Worm (Caenorhabditis elegans) whole organism, young adult: Measurements from ENCODE around the gene F56F10.1.

Source experiments
- B0019.2 ChIP-seq: fragments of 200-800 bp; sonication (Bioruptor generic); conservative IDR thresholded peaks from 2 replicates; pipeline ENCODE4 v1.3.6; 2022; ENCODE audit warnings: missing genetic modification reagents, missing genetic modification characterization, missing compliant biosample characterization
- B0035.1 ChIP-seq: sonication (generic microtip); optimal IDR thresholded peaks from 2 replicates; lab custom pipeline; 2016; ENCODE audit warnings: missing genetic modification characterization, mild to moderate bottlenecking, missing compliant biosample characterization, missing genotype, missing genetic modification reagents
- B0261.1 ChIP-seq: sonication (generic microtip); optimal IDR thresholded peaks from 2 replicates; lab custom pipeline; 2016; ENCODE audit warnings: mild to moderate bottlenecking, missing genetic modification characterization, moderate library complexity, missing compliant biosample characterization
- C17E4.6 ChIP-seq: fragments of 200-800 bp; sonication (Bioruptor generic); IDR thresholded peaks from 2 replicates; pipeline ENCODE4 v1.3.6; 2022; ENCODE audit warnings: missing genetic modification reagents, missing genetic modification characterization, missing compliant biosample characterization
- D2030.7 ChIP-seq: fragments of 200-800 bp; sonication (Bioruptor generic); IDR thresholded peaks from 2 replicates; pipeline ENCODE4 v1.3.6; 2022; ENCODE audit warnings: missing genetic modification reagents, missing genetic modification characterization, missing compliant biosample characterization
- F33H1.4 ChIP-seq: fragments of 200-800 bp; sonication (Bioruptor generic); IDR thresholded peaks from 2 replicates; pipeline ENCODE4 v1.3.6; 2022; ENCODE audit warnings: missing genetic modification reagents, missing genetic modification characterization, missing compliant biosample characterization
- F39B2.1 ChIP-seq: fragments of 200-800 bp; sonication (Bioruptor generic); IDR thresholded peaks from 2 replicates; pipeline ENCODE4 v1.3.6; 2022; ENCODE audit warnings: missing genetic modification reagents, missing genetic modification characterization, missing compliant biosample characterization
- F55B11.4 ChIP-seq: sonication (generic microtip); optimal IDR thresholded peaks from 2 replicates; lab custom pipeline; 2016; ENCODE audit warnings: missing compliant biosample characterization, missing genetic modification characterization, borderline replicate concordance; ENCODE audit not compliant: insufficient read depth
- F57A8.1 ChIP-seq: fragments of 200-800 bp; sonication (Bioruptor generic); optimal IDR thresholded peaks from 2 replicates; lab custom pipeline; 2018; ENCODE audit warnings: mild to moderate bottlenecking, missing genetic modification characterization, moderate library complexity, missing compliant biosample characterization
- F57C9.4 ChIP-seq: sonication (generic microtip); optimal IDR thresholded peaks from 2 replicates; lab custom pipeline; 2017; ENCODE audit warnings: mild to moderate bottlenecking, missing genetic modification characterization, missing compliant biosample characterization
- Y53F4B.3 ChIP-seq: fragments of 200-800 bp; sonication (Bioruptor generic); IDR thresholded peaks from 2 replicates; pipeline ENCODE4 v1.3.6; 2022; ENCODE audit warnings: missing genetic modification reagents, missing genetic modification characterization, missing compliant biosample characterization
- Y67H2A.10 ChIP-seq: fragments of 200-800 bp; sonication (Bioruptor generic); conservative IDR thresholded peaks from 2 replicates; pipeline ENCODE4 v1.3.6; 2022; ENCODE audit warnings: missing genetic modification reagents, missing genetic modification characterization, missing compliant biosample characterization
- Y95B8A.8 ChIP-seq: fragments of 200-800 bp; sonication (Bioruptor generic); IDR thresholded peaks from 2 replicates; pipeline ENCODE4 v1.3.6; 2022; ENCODE audit warnings: missing genetic modification reagents, missing genetic modification characterization, missing compliant biosample characterization
- aptf-2 ChIP-seq: fragments of 200-800 bp; sonication (Bioruptor generic); conservative IDR thresholded peaks from 2 replicates; pipeline ENCODE4 v1.3.6; 2022; ENCODE audit warnings: missing genetic modification reagents, missing genetic modification characterization, missing compliant biosample characterization
- atf-7 ChIP-seq: sonication (generic microtip); optimal IDR thresholded peaks from 2 replicates; lab custom pipeline; 2017; ENCODE audit warnings: mild to moderate bottlenecking, missing genetic modification characterization, missing compliant biosample characterization
- attf-3 ChIP-seq: fragments of 200-800 bp; sonication (Bioruptor generic); conservative IDR thresholded peaks from 2 replicates; pipeline ENCODE4 v1.3.6; 2022; ENCODE audit warnings: missing genetic modification reagents, missing genetic modification characterization, missing compliant biosample characterization
- attf-5 ChIP-seq: fragments of 200-800 bp; sonication (Bioruptor generic); optimal IDR thresholded peaks from 2 replicates; lab custom pipeline; 2018; ENCODE audit warnings: mild to moderate bottlenecking, missing genetic modification characterization, missing compliant biosample characterization
- attf-6 ChIP-seq: fragments of 200-800 bp; sonication (Bioruptor generic); IDR thresholded peaks from 2 replicates; pipeline ENCODE4 v1.3.6; 2022; ENCODE audit warnings: missing genetic modification reagents, missing genetic modification characterization, missing compliant biosample characterization
- bed-2 ChIP-seq: fragments of 200-800 bp; sonication (Bioruptor generic); IDR thresholded peaks from 2 replicates; pipeline ENCODE4 v1.3.6; 2022; ENCODE audit warnings: missing genetic modification reagents, missing genetic modification characterization, missing compliant biosample characterization
- cebp-1 ChIP-seq, 2 experiments: fragments of 200-800 bp in 1 of 2; sonication (Bioruptor generic) in 1 of 2; sonication (generic microtip) in 1 of 2; IDR thresholded peaks in 1 of 2; optimal IDR thresholded peaks in 1 of 2; 2 replicates each; pipeline versions ENCODE4 v1.3.6 to Lab custom; 2017 to 2022; ENCODE audit warnings: missing compliant biosample characterization in 2 of 2, missing genetic modification characterization in 2 of 2, mild to moderate bottlenecking in 1 of 2, missing genetic modification reagents in 1 of 2, moderate library complexity in 1 of 2
- ceh-27 ChIP-seq: fragments of 200-800 bp; sonication (Bioruptor generic); optimal IDR thresholded peaks from 2 replicates; lab custom pipeline; 2018; ENCODE audit warnings: mild to moderate bottlenecking, missing genetic modification characterization, moderate library complexity, missing compliant biosample characterization
- dox-1 ChIP-seq: fragments of 200-800 bp; sonication (Bioruptor generic); IDR thresholded peaks from 2 replicates; pipeline ENCODE4 v1.3.6; 2022; ENCODE audit warnings: missing genetic modification reagents, missing genetic modification characterization, missing compliant biosample characterization
- egrh-3 ChIP-seq: fragments of 200-800 bp; sonication (Bioruptor generic); IDR thresholded peaks from 2 replicates; pipeline ENCODE4 v1.3.6; 2022; ENCODE audit warnings: missing genetic modification reagents, missing genetic modification characterization, missing compliant biosample characterization
- ekl-4 ChIP-seq: fragments of 200-800 bp; sonication (Bioruptor generic); IDR thresholded peaks from 2 replicates; pipeline ENCODE4 v1.3.6; 2022; ENCODE audit warnings: missing genetic modification reagents, missing genetic modification characterization, missing compliant biosample characterization
- hmg-1.2 ChIP-seq: fragments of 200-800 bp; sonication (Bioruptor generic); IDR thresholded peaks from 2 replicates; pipeline ENCODE4 v1.3.6; 2022; ENCODE audit warnings: missing genetic modification reagents, missing genetic modification characterization, missing compliant biosample characterization
- hmg-20 ChIP-seq: fragments of 200-800 bp; sonication (Bioruptor generic); IDR thresholded peaks from 2 replicates; pipeline ENCODE4 v1.3.6; 2022; ENCODE audit warnings: missing genetic modification reagents, missing genetic modification characterization, missing compliant biosample characterization
- hrde-1 ChIP-seq: sonication (generic microtip); optimal IDR thresholded peaks from 2 replicates; lab custom pipeline; 2016; ENCODE audit warnings: missing genetic modification characterization, mild to moderate bottlenecking, missing compliant biosample characterization, moderate library complexity, missing genotype, missing genetic modification reagents, borderline replicate concordance
- lin-54 ChIP-seq: fragments of 200-800 bp; sonication (Bioruptor generic); optimal IDR thresholded peaks from 2 replicates; lab custom pipeline; 2018; ENCODE audit warnings: mild to moderate bottlenecking, missing genetic modification characterization, missing compliant biosample characterization
- lsl-1 ChIP-seq: fragments of 200-800 bp; sonication (Bioruptor generic); optimal IDR thresholded peaks from 2 replicates; lab custom pipeline; 2018; ENCODE audit warnings: mild to moderate bottlenecking, missing genetic modification characterization, moderate library complexity, missing compliant biosample characterization
- lsy-27 ChIP-seq: sonication (generic microtip); optimal IDR thresholded peaks from 2 replicates; lab custom pipeline; 2017; ENCODE audit warnings: missing genetic modification characterization, mild to moderate bottlenecking, missing compliant biosample characterization, antibody characterized with exemption, missing genotype, borderline replicate concordance; ENCODE audit not compliant: insufficient read depth
- madf-6 ChIP-seq: fragments of 200-800 bp; sonication (Bioruptor generic); IDR thresholded peaks from 2 replicates; pipeline ENCODE4 v1.3.6; 2022; ENCODE audit warnings: missing genetic modification reagents, missing genetic modification characterization, missing compliant biosample characterization
- madf-8 ChIP-seq: fragments of 200-800 bp; sonication (Bioruptor generic); conservative IDR thresholded peaks from 2 replicates; pipeline ENCODE4 v1.3.6; 2022; ENCODE audit warnings: missing genetic modification reagents, missing genetic modification characterization, missing compliant biosample characterization
- mel-28 ChIP-seq: sonication (generic microtip); optimal IDR thresholded peaks from 2 replicates; lab custom pipeline; 2016; ENCODE audit warnings: borderline replicate concordance, mild to moderate bottlenecking, missing genetic modification characterization, missing compliant biosample characterization
- mxl-1 ChIP-seq: sonication (generic microtip); optimal IDR thresholded peaks from 2 replicates; lab custom pipeline; 2016; ENCODE audit warnings: missing genetic modification characterization, missing compliant biosample characterization
- nfya-2 ChIP-seq: fragments of 200-800 bp; sonication (Bioruptor generic); IDR thresholded peaks from 2 replicates; pipeline ENCODE4 v1.3.6; 2022; ENCODE audit warnings: missing genetic modification reagents, missing genetic modification characterization, missing compliant biosample characterization
- pbrm-1 ChIP-seq: fragments of 200-800 bp; sonication (Bioruptor generic); IDR thresholded peaks from 2 replicates; pipeline ENCODE4 v1.3.6; 2022; ENCODE audit warnings: missing genetic modification reagents, missing genetic modification characterization, missing compliant biosample characterization
- rcor-1 ChIP-seq: fragments of 200-800 bp; sonication (Bioruptor generic); IDR thresholded peaks from 2 replicates; pipeline ENCODE4 v1.3.6; 2022; ENCODE audit warnings: missing genetic modification reagents, missing genetic modification characterization, missing compliant biosample characterization
- sdz-38 ChIP-seq: sonication (generic microtip); optimal IDR thresholded peaks from 2 replicates; lab custom pipeline; 2016; ENCODE audit warnings: missing genotype, missing genetic modification characterization, missing compliant biosample characterization
- snpc-4 ChIP-seq, 5 experiments: fragments of 150-350 bp in 1 of 5; sonication (generic microtip) in 4 of 5; optimal IDR thresholded peaks; 2 replicates each; lab custom pipeline; 2014 to 2018; ENCODE audit warnings: missing genetic modification characterization in 5 of 5, missing biosample characterization in 3 of 5, antibody characterized with exemption in 2 of 5, mild to moderate bottlenecking in 2 of 5, missing compliant biosample characterization in 2 of 5, missing genotype in 2 of 5, moderate library complexity in 2 of 5, missing genetic modification reagents in 1 of 5
- sptf-2 ChIP-seq: fragments of 200-800 bp; sonication (Bioruptor generic); optimal IDR thresholded peaks from 2 replicates; lab custom pipeline; 2018; ENCODE audit warnings: mild to moderate bottlenecking, missing genetic modification characterization, missing compliant biosample characterization
- tbp1 ChIP-seq: fragments of 200-800 bp; sonication (Bioruptor generic); optimal IDR thresholded peaks from 2 replicates; lab custom pipeline; 2018; ENCODE audit warnings: mild to moderate bottlenecking, missing genetic modification characterization, missing compliant biosample characterization
- xnd-1 ChIP-seq: sonication (generic microtip); optimal IDR thresholded peaks from 2 replicates; lab custom pipeline; 2016; ENCODE audit warnings: missing genotype, missing genetic modification reagents, missing genetic modification characterization, missing compliant biosample characterization
- zim-3 ChIP-seq: sonication (generic microtip); optimal IDR thresholded peaks from 2 replicates; lab custom pipeline; 2017; ENCODE audit warnings: mild to moderate bottlenecking, missing genetic modification characterization, moderate library complexity, missing compliant biosample characterization
- ztf-26 ChIP-seq: sonication (generic microtip); optimal IDR thresholded peaks from 2 replicates; lab custom pipeline; 2017; ENCODE audit warnings: missing genetic modification characterization, missing compliant biosample characterization
- ztf-6 ChIP-seq: fragments of 200-800 bp; sonication (Bioruptor generic); IDR thresholded peaks from 2 replicates; pipeline ENCODE4 v1.3.6; 2022; ENCODE audit warnings: missing genetic modification reagents, missing genetic modification characterization, missing compliant biosample characterization

F56F10.1 gene

DNA sequence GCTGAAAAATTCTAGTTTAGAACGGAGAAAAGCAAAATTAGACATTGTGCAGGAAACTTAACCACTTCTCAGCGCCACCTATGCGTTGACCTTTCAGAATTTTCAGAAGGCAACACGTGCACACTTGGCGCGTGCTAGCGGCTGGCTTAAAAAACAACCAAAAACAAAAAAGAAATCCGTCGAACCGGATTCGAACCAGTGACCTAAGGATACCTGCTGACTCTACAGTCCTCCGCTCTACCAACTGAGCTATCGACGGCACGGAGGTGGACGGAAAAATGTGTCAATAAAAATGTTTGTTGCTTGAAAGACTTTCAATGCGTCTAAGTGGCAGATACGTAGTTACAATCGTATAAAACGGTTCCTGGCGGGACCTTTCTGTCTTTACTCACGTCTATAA lies 7.2 kb upstream of the F56F10.1 start (continued):
- TF ChIP-seq atf-7 (tag; lab: Kevin White, UChicago) (no peak), sdz-38 (tag; lab: Kevin White, UChicago) (no peak), bed-2 (GFP tag; lab: Robert Waterston, UW) (no peak), F57C9.4 (no peak), F33H1.4 (GFP tag; lab: Robert Waterston, UW) (no peak), lin-54 (no peak), dox-1 (no peak), B0261.1 (tag; lab: Kevin White, UChicago) (peak; percentile 66), B0035.1 (tag; lab: Kevin White, UChicago) (no peak), hrde-1 (tag; lab: Kevin White, UChicago) (no peak), zim-3 (tag; lab: Kevin White, UChicago) (no peak), attf-6 (GFP tag; lab: Robert Waterston, UW) (no peak), sptf-2 (GFP tag; lab: Kevin White, UChicago) (no peak), C17E4.6 (GFP tag; lab: Robert Waterston, UW) (no peak), F55B11.4 (tag; lab: Kevin White, UChicago) (no peak), lsy-27 (tag; lab: Kevin White, UChicago) (no peak), xnd-1 (tag; lab: Kevin White, UChicago) (no peak), B0019.2 (0 out of 2 replicates have a peak, but pooled peaks have one; percentile 35), pbrm-1 (GFP tag; lab: Robert Waterston, UW) (0 out of 2 replicates have a peak, but pooled peaks have one; percentile 45), madf-6 (0 out of 2 replicates have a peak, but pooled peaks have one; percentile 12), ekl-4 (GFP tag; lab: Robert Waterston, UW) (no peak), madf-8 (GFP tag; lab: Robert Waterston, UW) (no peak), hmg-1.2 (GFP tag; lab: Robert Waterston, UW) (no peak; the same call in 1 of the 2 replicates), nfya-2 (GFP tag; lab: Robert Waterston, UW) (no peak), ceh-27 (GFP tag; lab: Kevin White, UChicago) (no peak), mxl-1 (tag; lab: Kevin White, UChicago) (no peak), F39B2.1 (GFP tag; lab: Robert Waterston, UW) (no peak), aptf-2 (GFP tag; lab: Robert Waterston, UW) (no peak), tbp1 (GFP tag; lab: Kevin White, UChicago) (peak; percentile 87)
- TF ChIP-seq, all 124 proteins: peak for 11

- TF ChIP-seq hrde-1 (tag; lab: Kevin White, UChicago) (no peak), B0261.1 (tag; lab: Kevin White, UChicago) (no peak), mel-28 (tag; lab: Kevin White, UChicago) (no peak), Y53F4B.3 (GFP tag; lab: Robert Waterston, UW) (no peak), cebp-1 (GFP tag; IDR thresholded peaks at IDR 0.05; lab: Robert Waterston, UW) (peak; percentile 70; the same call in 1 of the 2 replicates), cebp-1 (tag; optimal IDR thresholded peaks at IDR 0.05; lab: Kevin White, UChicago) (peak; percentile 93), ztf-26 (tag; lab: Kevin White, UChicago) (no peak), Y95B8A.8 (GFP tag; lab: Robert Waterston, UW) (no peak), Y67H2A.10 (GFP tag; lab: Robert Waterston, UW) (no peak), lsl-1 (GFP tag; lab: Kevin White, UChicago) (no peak), rcor-1 (GFP tag; lab: Robert Waterston, UW) (0 out of 2 replicates have a peak, but pooled peaks have one; percentile 22), snpc-4 (GFP tag; optimal IDR thresholded peaks at IDR 0.05; lab: Kevin White, UChicago) (no peak), snpc-4 (tag; optimal IDR thresholded peaks at IDR 0.05; lab: Kevin White, UChicago) (no peak), egrh-3 (GFP tag; lab: Robert Waterston, UW) (peak; percentile 29; the same call in 1 of the 2 replicates), ztf-6 (GFP tag; lab: Robert Waterston, UW) (no peak), attf-3 (GFP tag; lab: Robert Waterston, UW) (no peak), hmg-1.2 (GFP tag; lab: Robert Waterston, UW) (peak; percentile 83), hmg-20 (GFP tag; lab: Robert Waterston, UW) (no peak), attf-5 (GFP tag; lab: Kevin White, UChicago) (no peak), D2030.7 (GFP tag; lab: Robert Waterston, UW) (no peak), xnd-1 (tag; lab: Kevin White, UChicago) (no peak), F57A8.1 (GFP tag; lab: Kevin White, UChicago) (no peak), lsy-27 (tag; lab: Kevin White, UChicago) (no peak)
Measured at ce11 chrX:871020-871419, 1.4 kb upstream of the F56F10.1 start, which contains the start of gene lgl-1. Gene lgl-1, minus strand, starts transcription at chrX:871089.
